Fruit fly (Drosophila melanogaster): Measurements from ENCODE around the gene squ.

squ gene

dm6 chr2L:16715841-16716701 is 36.2 kb downstream of the squ start, which contains the start of the genes Cyt-c-d and CG31808 (continued):
- TF ChIP-seq Hr78 (GFP tag; optimal IDR thresholded peaks at IDR 0.05) (peak in 1 of 2 experiments; percentile 84), CG43689 (GFP tag; IDR thresholded peaks at IDR 0.05) (peak; percentile 97), CG14050 (GFP tag; IDR thresholded peaks at IDR 0.05) (peak; percentile 98), CG8290 (GFP tag; optimal IDR thresholded peaks at IDR 0.05) (peak; percentile 88), CG8290 (tag; optimal IDR thresholded peaks at IDR 0.05) (peak; percentile 84 to 93), nmo (GFP tag; optimal IDR thresholded peaks at IDR 0.05) (peak; percentile 98), Asciz (GFP tag; optimal IDR thresholded peaks at IDR 0.05) (peak; percentile 98), fd3F (GFP tag; optimal IDR thresholded peaks at IDR 0.05) (peak; percentile 94), Hr3 (GFP tag; optimal IDR thresholded peaks at IDR 0.05) (peak; percentile 96), emc (GFP tag; optimal IDR thresholded peaks at IDR 0.05) (peak; percentile 72), CG4424 (GFP tag; optimal IDR thresholded peaks at IDR 0.05) (peak; percentile 96), ranshi (GFP tag; IDR thresholded peaks at IDR 0.05) (peak; percentile 97), Poxn (GFP tag; IDR thresholded peaks at IDR 0.05) (peak; percentile 74), Pdp1 (GFP tag; optimal IDR thresholded peaks at IDR 0.05) (peak; percentile 95 to 98), gt (GFP tag; IDR thresholded peaks at IDR 0.05) (peak; percentile 95), ham (GFP tag; IDR thresholded peaks at IDR 0.05) (peak; percentile 84; the same call in 1 of the 2 replicates), otp (GFP tag; IDR thresholded peaks at IDR 0.05) (peak; percentile 96), CG14860 (GFP tag; IDR thresholded peaks at IDR 0.05; ENCODE audit: partially characterized antibody) (0 out of 3 replicates have a peak, but pooled peaks have one; percentile 12), fd64A (GFP tag; optimal IDR thresholded peaks at IDR 0.05) (peak; percentile 94), onecut (GFP tag; IDR thresholded peaks at IDR 0.05) (peak; percentile 94), CG1233 (GFP tag; optimal IDR thresholded peaks at IDR 0.05) (peak; percentile 94), ato (GFP tag; IDR thresholded peaks at IDR 0.05; ENCODE audit: partially characterized antibody) (no peak), CG3281 (GFP tag; optimal IDR thresholded peaks at IDR 0.05) (peak; percentile 93), HLH3B (GFP tag; IDR thresholded peaks at IDR 0.05) (peak; percentile 98), Trl (optimal IDR thresholded peaks at IDR 0.05) (peak; percentile 93 to 94), Trl (GFP tag; optimal IDR thresholded peaks at IDR 0.05) (peak; percentile 85), CG17568 (GFP tag; optimal IDR thresholded peaks at IDR 0.05) (peak; percentile 95), ash1 (GFP tag; optimal IDR thresholded peaks at IDR 0.05) (no peak), stc (GFP tag; IDR thresholded peaks at IDR 0.05) (peak; percentile 98), CG10366 (GFP tag; IDR thresholded peaks at IDR 0.05) (peak; percentile 98), mld (GFP tag; IDR thresholded peaks at IDR 0.05; ENCODE audit: partially characterized antibody) (no peak), CG12659 (GFP tag; optimal IDR thresholded peaks at IDR 0.05) (peak; percentile 97), tap (tag; optimal IDR thresholded peaks at IDR 0.05) (peak; percentile 97), CG2889 (GFP tag; IDR thresholded peaks at IDR 0.05) (peak; percentile 95), salm (tag; optimal IDR thresholded peaks at IDR 0.05) (peak; percentile 98), CG3995 (GFP tag; optimal IDR thresholded peaks at IDR 0.05) (peak; percentile 46), cwo (GFP tag; optimal IDR thresholded peaks at IDR 0.05) (peak; percentile 91), CG1792 (GFP tag; optimal IDR thresholded peaks at IDR 0.05) (peak; percentile 90), rib (GFP tag; IDR thresholded peaks at IDR 0.05) (peak; percentile 89), hb (GFP tag; IDR thresholded peaks at IDR 0.05; ENCODE audit: partially characterized antibody) (0 out of 3 replicates have a peak, but pooled peaks have one; percentile 42), Rx (GFP tag; IDR thresholded peaks at IDR 0.05) (peak; percentile 94), Hsf (GFP tag; optimal IDR thresholded peaks at IDR 0.05) (peak; percentile 98), zf30C (GFP tag; optimal IDR thresholded peaks at IDR 0.05) (peak; percentile 93), CG3065 (GFP tag; optimal IDR thresholded peaks at IDR 0.05) (peak; percentile 89), CG16815 (GFP tag; optimal IDR thresholded peaks at IDR 0.05) (peak; percentile 93), Side (GFP tag; optimal IDR thresholded peaks at IDR 0.05) (peak; percentile 88), lab (GFP tag; optimal IDR thresholded peaks at IDR 0.05) (peak; percentile 98), dmrt99B (tag; optimal IDR thresholded peaks at IDR 0.05) (peak; percentile 99), CG11695 (GFP tag; IDR thresholded peaks at IDR 0.05) (peak; percentile 97)

All from whole organism, embryonic.